Worm (Caenorhabditis elegans) whole organism, late embryonic: ENCODE data around the gene F18A12.7.

ENCODE experiments used
- T23F11.4 ChIP-seq: fragments of 200-800 bp; sonication (Bioruptor generic); optimal IDR thresholded peaks from 2 replicates; lab custom pipeline; 2018; ENCODE audit warnings: mild to moderate bottlenecking, missing genetic modification characterization, missing compliant biosample characterization
- ceh-2 ChIP-seq: sonication (generic microtip); optimal IDR thresholded peaks from 2 replicates; lab custom pipeline; 2016; ENCODE audit warnings: missing genotype, missing genetic modification characterization, missing compliant biosample characterization
- ceh-30 ChIP-seq: fragments of 150-350 bp; optimal IDR thresholded peaks from 2 replicates; lab custom pipeline; 2014; ENCODE audit warnings: missing biosample characterization, missing genetic modification characterization
- ceh-9 ChIP-seq: sonication (generic microtip); optimal IDR thresholded peaks from 2 replicates; lab custom pipeline; 2016; ENCODE audit warnings: mild to moderate bottlenecking, missing genetic modification characterization, inconsistent platforms, missing compliant biosample characterization
- elt-2 ChIP-seq: sonication (generic microtip); optimal IDR thresholded peaks from 2 replicates; lab custom pipeline; 2016; ENCODE audit warnings: missing genetic modification reagents, missing genetic modification characterization, missing compliant biosample characterization
- ets-4 ChIP-seq: sonication (generic microtip); optimal IDR thresholded peaks from 2 replicates; lab custom pipeline; 2016; ENCODE audit warnings: missing genetic modification characterization, missing compliant biosample characterization
- fkh-6 ChIP-seq: sonication (generic microtip); optimal IDR thresholded peaks from 2 replicates; lab custom pipeline; 2016; ENCODE audit warnings: missing genetic modification characterization, missing compliant biosample characterization
- hlh-30 ChIP-seq: sonication (generic microtip); optimal IDR thresholded peaks from 2 replicates; lab custom pipeline; 2017; ENCODE audit warnings: antibody characterized with exemption, missing genetic modification characterization, missing compliant biosample characterization; ENCODE audit not compliant: insufficient read depth
- ttx-3 ChIP-seq: sonication (generic microtip); optimal IDR thresholded peaks from 2 replicates; lab custom pipeline; 2016; ENCODE audit warnings: missing genetic modification reagents, missing genetic modification characterization, missing compliant biosample characterization

DNA sequence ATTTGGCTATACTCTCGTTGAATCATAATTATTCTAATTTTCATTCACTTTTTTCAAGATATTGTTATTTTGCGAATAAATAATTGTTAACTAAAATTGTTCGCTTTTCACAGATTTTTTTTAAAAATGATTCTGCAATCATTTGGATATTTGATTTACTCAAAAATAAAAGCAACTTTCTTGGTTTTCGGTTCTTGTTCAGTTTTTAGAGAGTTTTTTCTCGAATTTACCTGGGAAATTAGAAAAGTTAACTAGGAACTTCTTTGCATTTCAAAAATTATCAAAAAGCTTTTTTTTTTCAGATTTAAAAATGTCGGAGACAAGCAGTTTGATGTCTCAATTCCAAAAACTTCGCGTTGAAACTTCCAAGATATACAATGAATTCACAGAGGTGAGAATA is 32.4 kb upstream of the F18A12.7 start, which contains the start of the genes C16C8.20 and gldi-6:
- no peak for TF ChIP-seq fkh-6 (tag; lab: Kevin White, UChicago)
- no peak for TF ChIP-seq ceh-30
- no peak for TF ChIP-seq ttx-3 (tag; lab: Kevin White, UChicago)
- no peak for TF ChIP-seq ceh-2 (tag; lab: Kevin White, UChicago)
- no peak for TF ChIP-seq ceh-9 (tag; lab: Kevin White, UChicago)
- no peak for TF ChIP-seq ets-4 (tag; lab: Kevin White, UChicago)
- no peak for TF ChIP-seq hlh-30 (tag; lab: Kevin White, UChicago)
- no peak for TF ChIP-seq T23F11.4 (GFP tag; lab: Kevin White, UChicago)
- no peak for TF ChIP-seq elt-2 (tag; lab: Kevin White, UChicago)
